Fruit fly (Drosophila melanogaster) whole organism, embryonic: ENCODE results near the gene CG17139.

Experiments used
- Aef1 ChIP-seq: fragments of 200-800 bp; sonication (Bioruptor generic); IDR thresholded peaks from 3 replicates; pipeline ENCODE4 v1.3.6; 2022; ENCODE audit warnings: missing biosample characterization, missing genetic modification characterization
- CG10274 ChIP-seq: fragments of 200-800 bp; sonication (Bioruptor generic); optimal IDR thresholded peaks from 3 replicates; lab custom pipeline; 2017; ENCODE audit warnings: missing biosample characterization, mild to moderate bottlenecking, missing genetic modification characterization
- CG13424 ChIP-seq: fragments of 200-800 bp; sonication (Bioruptor generic); optimal IDR thresholded peaks from 2 replicates; lab custom pipeline; 2019; ENCODE audit warnings: missing biosample characterization, mild to moderate bottlenecking, missing genetic modification characterization, moderate library complexity
- CG13894 ChIP-seq: fragments of 200-800 bp; sonication (Bioruptor generic); optimal IDR thresholded peaks from 3 replicates; lab custom pipeline; 2018; ENCODE audit warnings: missing biosample characterization, mild to moderate bottlenecking, missing genetic modification characterization, moderate library complexity
- CG16813 ChIP-seq: fragments of 200-800 bp; sonication (Bioruptor generic); IDR thresholded peaks from 3 replicates; pipeline ENCODE4 v1.3.6; 2022; ENCODE audit warnings: missing biosample characterization, missing genetic modification characterization; ENCODE audit not compliant: partially characterized antibody
- CG17829 ChIP-seq: fragments of 200-800 bp; optimal IDR thresholded peaks from 2 replicates; lab custom pipeline; 2019; ENCODE audit warnings: missing biosample characterization, mild to moderate bottlenecking, missing genetic modification characterization, moderate library complexity
- CG2120 ChIP-seq: fragments of 200-800 bp; sonication (Bioruptor generic); optimal IDR thresholded peaks from 3 replicates; lab custom pipeline; 2016; ENCODE audit warnings: missing biosample characterization, missing genetic modification characterization
- CG32767 ChIP-seq: fragments of 200-800 bp; sonication (Bioruptor generic); IDR thresholded peaks from 2 replicates; pipeline ENCODE4 v1.3.6; 2022; ENCODE audit warnings: missing biosample characterization, missing genetic modification characterization
- CG33557 ChIP-seq: fragments of 200-800 bp; sonication (Bioruptor generic); optimal IDR thresholded peaks from 2 replicates; lab custom pipeline; 2019; ENCODE audit warnings: missing biosample characterization, mild to moderate bottlenecking, missing genetic modification characterization, moderate library complexity
- CG34422 ChIP-seq: fragments of 200-800 bp; sonication (Bioruptor generic); IDR thresholded peaks from 3 replicates; pipeline ENCODE4 v1.3.6; 2022; ENCODE audit warnings: missing biosample characterization, missing genetic modification characterization
- CG4328 ChIP-seq: fragments of 200-800 bp; sonication (Bioruptor generic); optimal IDR thresholded peaks from 3 replicates; lab custom pipeline; 2017; ENCODE audit warnings: missing biosample characterization, missing genetic modification reagents, missing genetic modification characterization
- CG6689 ChIP-seq: fragments of 200-800 bp; sonication (Bioruptor generic); IDR thresholded peaks from 2 replicates; pipeline ENCODE4 v1.3.6; 2022; ENCODE audit warnings: missing biosample characterization, missing genetic modification characterization
- CG7963 ChIP-seq: fragments of 200-800 bp; sonication (Bioruptor generic); IDR thresholded peaks from 3 replicates; pipeline ENCODE4 v1.3.6; 2022; ENCODE audit warnings: missing biosample characterization, missing genetic modification characterization; ENCODE audit not compliant: partially characterized antibody
- CG9437 ChIP-seq: fragments of 200-800 bp; sonication (Bioruptor generic); optimal IDR thresholded peaks from 2 replicates; lab custom pipeline; 2018; ENCODE audit warnings: missing biosample characterization, mild to moderate bottlenecking, missing genetic modification characterization
- D19B ChIP-seq: fragments of 200-800 bp; sonication (Bioruptor generic); optimal IDR thresholded peaks from 2 replicates; lab custom pipeline; 2017; ENCODE audit warnings: missing biosample characterization, mild to moderate bottlenecking, missing genetic modification characterization
- Doc3 ChIP-seq: fragments of 200-800 bp; sonication (Bioruptor generic); IDR thresholded peaks from 3 replicates; pipeline ENCODE4 v1.3.6; 2022; ENCODE audit warnings: missing biosample characterization, missing genetic modification characterization; ENCODE audit not compliant: partially characterized antibody
- Fer3 ChIP-seq: fragments of 200-800 bp; sonication (Bioruptor generic); optimal IDR thresholded peaks from 2 replicates; lab custom pipeline; 2018; ENCODE audit warnings: missing biosample characterization, mild to moderate bottlenecking, missing genetic modification characterization, moderate library complexity
- GATAe ChIP-seq: fragments of 200-800 bp; sonication (Bioruptor generic); conservative IDR thresholded peaks from 2 replicates; pipeline ENCODE4 v1.3.6; 2022; ENCODE audit warnings: missing biosample characterization, missing genetic modification characterization
- Hr3 ChIP-seq: fragments of 200-800 bp; sonication (Bioruptor generic); optimal IDR thresholded peaks from 3 replicates; lab custom pipeline; 2016; ENCODE audit warnings: missing biosample characterization, missing genetic modification characterization
- MBD-R2 ChIP-seq: fragments of 200-800 bp; sonication (Bioruptor generic); IDR thresholded peaks from 2 replicates; pipeline ENCODE4 v1.3.6; 2022; ENCODE audit warnings: missing biosample characterization, missing genetic modification characterization
- Max ChIP-seq: fragments of 200-800 bp; sonication (Bioruptor generic); optimal IDR thresholded peaks from 2 replicates; lab custom pipeline; 2016; ENCODE audit warnings: missing biosample characterization, mild to moderate bottlenecking, missing genetic modification characterization
- Ptx1 ChIP-seq: fragments of 200-800 bp; sonication (Bioruptor generic); IDR thresholded peaks from 2 replicates; pipeline ENCODE4 v1.3.6; 2022; ENCODE audit warnings: missing biosample characterization, missing genetic modification characterization
- abd-A ChIP-seq: fragments of 200-800 bp; sonication (Bioruptor generic); optimal IDR thresholded peaks from 3 replicates; lab custom pipeline; 2019; ENCODE audit warnings: missing biosample characterization, mild to moderate bottlenecking, missing genetic modification characterization, moderate library complexity
- bsh ChIP-seq, 2 experiments: fragments of 200-800 bp; sonication (Bioruptor generic); optimal IDR thresholded peaks; 2 replicates each; lab custom pipeline; 2017 to 2018; ENCODE audit warnings: mild to moderate bottlenecking in 2 of 2, missing biosample characterization in 2 of 2, missing genetic modification characterization in 2 of 2, moderate library complexity in 1 of 2
- cwo ChIP-seq: fragments of 200-800 bp; sonication (Bioruptor generic); optimal IDR thresholded peaks from 3 replicates; lab custom pipeline; 2017; ENCODE audit warnings: missing biosample characterization, missing genetic modification characterization, mild to moderate bottlenecking, moderate library complexity, missing genetic modification reagents
- dmrt99B ChIP-seq: fragments of 200-800 bp; sonication (Bioruptor generic); optimal IDR thresholded peaks from 2 replicates; lab custom pipeline; 2018; ENCODE audit warnings: missing biosample characterization, mild to moderate bottlenecking, missing genetic modification characterization, moderate library complexity
- dysf ChIP-seq: fragments of 200-800 bp; sonication (Bioruptor generic); IDR thresholded peaks from 3 replicates; pipeline ENCODE4 v1.3.6; 2022; ENCODE audit warnings: missing biosample characterization, missing genetic modification characterization
- fd3F ChIP-seq: fragments of 200-800 bp; sonication (Bioruptor generic); optimal IDR thresholded peaks from 2 replicates; lab custom pipeline; 2018; ENCODE audit warnings: missing biosample characterization, mild to moderate bottlenecking, missing genetic modification characterization, moderate library complexity
- gfzf ChIP-seq: fragments of 200-800 bp; sonication (Bioruptor generic); optimal IDR thresholded peaks from 2 replicates; lab custom pipeline; 2016; ENCODE audit warnings: missing biosample characterization, mild to moderate bottlenecking, missing genetic modification characterization, moderate library complexity
- ind ChIP-seq: fragments of 200-800 bp; sonication (Bioruptor generic); optimal IDR thresholded peaks from 3 replicates; lab custom pipeline; 2016; ENCODE audit warnings: missing biosample characterization, missing genetic modification characterization
- insv ChIP-seq, 2 experiments: fragments of 200-800 bp; sonication (Bioruptor generic); optimal IDR thresholded peaks; 3 replicates each; lab custom pipeline; 2016 to 2018; ENCODE audit warnings: missing biosample characterization in 2 of 2, missing genetic modification characterization in 2 of 2
- kah ChIP-seq: fragments of 200-800 bp; sonication (Bioruptor generic); optimal IDR thresholded peaks from 2 replicates; lab custom pipeline; 2018; ENCODE audit warnings: missing biosample characterization, mild to moderate bottlenecking, missing genetic modification characterization
- tap ChIP-seq: fragments of 200-800 bp; optimal IDR thresholded peaks from 3 replicates; lab custom pipeline; 2019; ENCODE audit warnings: missing biosample characterization, mild to moderate bottlenecking, missing genetic modification characterization, moderate library complexity
- wek ChIP-seq: fragments of 200-800 bp; sonication (Bioruptor generic); optimal IDR thresholded peaks from 3 replicates; lab custom pipeline; 2018; ENCODE audit warnings: missing biosample characterization, mild to moderate bottlenecking, missing genetic modification characterization, moderate library complexity
- zen ChIP-seq: fragments of 200-800 bp; sonication (Bioruptor generic); optimal IDR thresholded peaks from 3 replicates; lab custom pipeline; 2018; ENCODE audit warnings: missing biosample characterization, mild to moderate bottlenecking, missing genetic modification characterization, moderate library complexity

The CG17139 gene

DNA sequence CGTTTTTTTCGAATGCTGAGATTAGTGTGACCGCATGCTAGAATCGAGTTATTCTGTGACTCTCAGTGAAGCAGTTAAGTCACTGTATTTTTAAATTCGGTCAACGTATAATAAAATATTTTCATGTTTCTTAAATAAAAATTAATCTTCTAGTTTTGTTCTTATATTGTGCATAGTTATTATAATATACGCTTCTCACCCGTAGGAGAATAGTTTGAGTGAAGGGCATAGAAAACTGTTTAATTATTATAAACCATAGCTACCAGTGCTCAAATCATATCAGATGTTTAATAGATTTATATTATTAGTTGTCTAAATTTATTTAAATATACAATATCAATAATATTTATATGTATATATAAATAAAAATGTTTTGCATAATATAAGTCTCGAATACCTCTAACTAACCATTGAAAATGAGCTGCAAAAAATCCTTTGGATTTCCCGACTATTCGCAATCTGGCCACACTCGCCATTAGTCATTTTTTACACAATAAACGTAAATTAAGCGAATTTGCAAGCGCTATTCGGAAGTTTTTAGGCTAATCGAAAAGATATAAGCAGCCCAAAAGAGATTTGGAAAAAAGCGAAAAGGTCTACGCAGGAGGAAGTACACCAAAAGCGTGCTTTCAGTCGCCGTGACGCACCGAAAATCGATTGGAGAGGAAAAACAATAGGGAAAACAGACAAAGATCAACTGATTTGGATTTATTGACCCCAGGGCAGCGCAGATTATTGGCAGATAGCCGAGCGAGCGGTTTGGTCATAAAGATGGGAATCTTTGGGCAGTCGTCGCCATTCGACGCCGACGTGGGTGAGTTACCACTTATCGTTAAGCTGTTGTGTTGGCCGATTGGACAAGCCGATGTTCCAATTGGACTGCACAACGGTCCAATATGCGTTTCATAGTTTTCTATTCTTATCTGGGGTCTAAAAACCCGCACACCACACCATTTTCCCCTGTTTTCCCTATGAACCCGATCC is 12.9 kb upstream of the CG17139 start, which contains the start of the genes aurB and Stam (continued):
- peak; percentile 61 for TF ChIP-seq dmrt99B (tag; lab: Kevin White, UChicago)
- TF ChIP-seq cwo (GFP tag; lab: Kevin White, UChicago) = peak; percentile 32
- no peak for TF ChIP-seq abd-A (tag; lab: Kevin White, UChicago)
- peak; percentile 40 for TF ChIP-seq fd3F (GFP tag; lab: Kevin White, UChicago)
- TF ChIP-seq Ptx1 (GFP tag; lab: Robert Waterston, UW) = peak; percentile 48; the same call in 1 of the 2 replicates
- TF ChIP-seq CG2120 (GFP tag; lab: Kevin White, UChicago) = peak; percentile 31
- TF ChIP-seq GATAe (GFP tag; lab: Robert Waterston, UW) = no peak
- peak; percentile 90 for TF ChIP-seq wek (GFP tag; lab: Kevin White, UChicago)
- TF ChIP-seq CG33557 (GFP tag; lab: Kevin White, UChicago) = peak; percentile 24
- 0 out of 2 replicates have a peak, but pooled peaks have one; percentile 27 for TF ChIP-seq MBD-R2
- no peak for TF ChIP-seq CG10274 (GFP tag; lab: Kevin White, UChicago)
- TF ChIP-seq CG16813 (GFP tag; lab: Robert Waterston, UW) = no peak
- TF ChIP-seq Doc3 (GFP tag; lab: Robert Waterston, UW) = no peak
- no peak for TF ChIP-seq CG7963
- TF ChIP-seq D19B (GFP tag; lab: Kevin White, UChicago) = no peak
- TF ChIP-seq CG4328 (GFP tag; lab: Kevin White, UChicago) = peak; percentile 0
- TF ChIP-seq CG17829 = peak; percentile 75
- peak; percentile 50 for TF ChIP-seq CG9437 (GFP tag; lab: Kevin White, UChicago)
- peak; percentile 53 for TF ChIP-seq Hr3
- TF ChIP-seq kah (GFP tag; lab: Kevin White, UChicago) = no peak
- TF ChIP-seq zen (tag; lab: Kevin White, UChicago) = peak; percentile 53
- peak; percentile 56 for TF ChIP-seq Fer3 (tag; lab: Kevin White, UChicago)
- 0 out of 2 replicates have a peak, but pooled peaks have one; percentile 43 for TF ChIP-seq CG32767
- TF ChIP-seq Aef1 (GFP tag; lab: Robert Waterston, UW) = peak; percentile 23; the same call in 1 of the 3 replicates
- peak; percentile 35; the same call in 1 of the 3 replicates for TF ChIP-seq dysf (GFP tag; lab: Robert Waterston, UW)
- peak in 1 of 2 experiments; percentile 62 for TF ChIP-seq bsh (GFP tag; optimal IDR thresholded peaks at IDR 0.05; lab: Kevin White, UChicago)
- peak; percentile 50; the same call in 1 of the 2 replicates for TF ChIP-seq CG6689 (GFP tag; lab: Robert Waterston, UW)
- peak; percentile 14 for TF ChIP-seq Max (GFP tag; lab: Kevin White, UChicago)
- peak; percentile 64 for TF ChIP-seq gfzf (GFP tag; lab: Kevin White, UChicago)
- TF ChIP-seq tap (tag; lab: Kevin White, UChicago) = peak; percentile 29
- peak; percentile 78 for TF ChIP-seq CG13424 (tag; lab: Kevin White, UChicago)
- peak; percentile 15 for TF ChIP-seq ind (GFP tag; lab: Kevin White, UChicago)
- peak; percentile 41 for TF ChIP-seq CG13894
- peak; percentile 90 to 98 for TF ChIP-seq insv (GFP tag; optimal IDR thresholded peaks at IDR 0.05; lab: Kevin White, UChicago)
- peak; percentile 51; the same call in 1 of the 3 replicates for TF ChIP-seq CG34422 (GFP tag; lab: Robert Waterston, UW)
- TF ChIP-seq, all 482 proteins: peak for 180
